Fruit fly (Drosophila melanogaster) whole organism: ENCODE results near the gene CG6652.

Experiments
- CG8478 ChIP-seq: fragments of >200 bp; optimal IDR thresholded peaks from 2 replicates; lab custom pipeline; 2018; ENCODE audit warnings: inconsistent platforms
- Dll ChIP-seq: fragments of >200 bp; optimal IDR thresholded peaks from 2 replicates; lab custom pipeline; 2017
- EcR ChIP-seq, 2 experiments: fragments of >200 bp; optimal IDR thresholded peaks; 2 replicates each; lab custom pipeline; 2017; ENCODE audit warnings: missing biosample characterization in 2 of 2, missing genetic modification characterization in 2 of 2, missing genetic modification reagents in 2 of 2
- pan ChIP-seq: fragments of >200 bp; optimal IDR thresholded peaks from 2 replicates; lab custom pipeline; 2017
- psq ChIP-seq: fragments of >200 bp; optimal IDR thresholded peaks from 2 replicates; lab custom pipeline; 2017
- usp ChIP-seq: fragments of >200 bp; optimal IDR thresholded peaks from 2 replicates; lab custom pipeline; 2017; ENCODE audit warnings: missing biosample characterization, missing genetic modification characterization, mixed read lengths

dm6 chr3L:17033309-17033708 is 10.7 kb upstream of the CG6652 start:
- TF ChIP-seq psq (lab: Kevin White, UChicago) = no peak
- TF ChIP-seq Dll (lab: Kevin White, UChicago) = no peak
- no peak for TF ChIP-seq usp (GFP tag; lab: Kevin White, UChicago)
- no peak for TF ChIP-seq EcR (GFP tag; optimal IDR thresholded peaks at IDR 0.05; lab: Kevin White, UChicago)
- no peak for TF ChIP-seq CG8478 (lab: Kevin White, UChicago)
- no peak for TF ChIP-seq pan (lab: Kevin White, UChicago)
